Fruit fly (Drosophila melanogaster) whole organism, pupa: ENCODE measurements around the gene bond.

Experiments used
- CG10348 ChIP-seq: fragments of 200-800 bp; sonication (Bioruptor generic); IDR thresholded peaks from 2 replicates; pipeline ENCODE4 v1.3.6; 2022; ENCODE audit warnings: missing biosample characterization, missing genetic modification characterization
- CG14655 ChIP-seq: fragments of 200-800 bp; sonication (Bioruptor generic); optimal IDR thresholded peaks from 3 replicates; lab custom pipeline; 2017; ENCODE audit warnings: mild to moderate bottlenecking, missing biosample characterization, missing genetic modification reagents, missing genetic modification characterization
- CG15710 ChIP-seq: fragments of 200-800 bp; sonication (Bioruptor generic); optimal IDR thresholded peaks from 2 replicates; lab custom pipeline; 2018; ENCODE audit warnings: missing biosample characterization, mild to moderate bottlenecking, missing genetic modification characterization, moderate library complexity
- CG17806 ChIP-seq: fragments of 200-800 bp; sonication (Bioruptor generic); optimal IDR thresholded peaks from 2 replicates; lab custom pipeline; 2018; ENCODE audit warnings: missing biosample characterization, mild to moderate bottlenecking, missing genetic modification characterization, moderate library complexity
- CG32121 ChIP-seq: fragments of 200-800 bp; sonication (Bioruptor generic); IDR thresholded peaks from 2 replicates; pipeline ENCODE4 v1.3.6; 2022; ENCODE audit warnings: missing biosample characterization, missing genetic modification characterization
- CG8159 ChIP-seq: fragments of 200-800 bp; sonication (Bioruptor generic); optimal IDR thresholded peaks from 3 replicates; lab custom pipeline; 2018; ENCODE audit warnings: missing biosample characterization, mild to moderate bottlenecking, missing genetic modification characterization, moderate library complexity
- D1 ChIP-seq: fragments of 200-800 bp; sonication (Bioruptor generic); optimal IDR thresholded peaks from 2 replicates; lab custom pipeline; 2018; ENCODE audit warnings: missing biosample characterization, mild to moderate bottlenecking, missing genetic modification characterization, moderate library complexity
- EcR ChIP-seq: fragments of 200-800 bp; sonication (Bioruptor generic); optimal IDR thresholded peaks from 3 replicates; lab custom pipeline; 2019; ENCODE audit warnings: missing biosample characterization, missing genetic modification characterization, mild to moderate bottlenecking, moderate library complexity, missing genetic modification reagents
- Ets98B ChIP-seq: fragments of 200-800 bp; sonication (Bioruptor generic); IDR thresholded peaks from 2 replicates; pipeline ENCODE4 v1.3.6; 2022; ENCODE audit warnings: missing biosample characterization, missing genetic modification characterization
- Pif1A ChIP-seq: fragments of 200-800 bp; sonication (Bioruptor generic); optimal IDR thresholded peaks from 3 replicates; lab custom pipeline; 2016; ENCODE audit warnings: missing biosample characterization, missing genetic modification characterization
- Pif1B ChIP-seq: fragments of 200-800 bp; sonication (Bioruptor generic); optimal IDR thresholded peaks from 3 replicates; lab custom pipeline; 2016; ENCODE audit warnings: missing biosample characterization, missing genetic modification characterization
- Snoo ChIP-seq: fragments of 200-800 bp; sonication (Bioruptor generic); optimal IDR thresholded peaks from 3 replicates; lab custom pipeline; 2017; ENCODE audit warnings: missing biosample characterization, mild to moderate bottlenecking, missing genetic modification characterization, inconsistent platforms
- gl ChIP-seq: fragments of 200-800 bp; sonication (Bioruptor generic); optimal IDR thresholded peaks from 2 replicates; lab custom pipeline; 2018; ENCODE audit warnings: missing biosample characterization, mild to moderate bottlenecking, missing genetic modification characterization

dm6 chr3R:22562502-22562901 lies 12.0 kb downstream of the bond start, which contains the start of gene sit:
- TF ChIP-seq EcR (GFP tag; lab: Kevin White, UChicago) = no peak
- TF ChIP-seq CG14655 = no peak
- no peak for TF ChIP-seq CG17806 (tag; lab: Kevin White, UChicago)
- TF ChIP-seq CG10348 = no peak
- TF ChIP-seq CG15710 (tag; lab: Kevin White, UChicago) = no peak
- TF ChIP-seq Pif1B (GFP tag; lab: Kevin White, UChicago) = no peak
- TF ChIP-seq Ets98B = no peak
- TF ChIP-seq CG8159 = no peak
- TF ChIP-seq D1 (tag; lab: Kevin White, UChicago) = no peak
- no peak for TF ChIP-seq Snoo (tag; lab: Kevin White, UChicago)
- TF ChIP-seq Pif1A (GFP tag; lab: Kevin White, UChicago) = no peak
- no peak for TF ChIP-seq CG32121 (GFP tag; lab: Robert Waterston, UW)
- no peak for TF ChIP-seq gl (tag; lab: Kevin White, UChicago)
